Fruit fly (Drosophila melanogaster) whole organism, prepupa: ENCODE measurements around the gene Vinc.

ENCODE experiments used
- CG16779 ChIP-seq: fragments of 200-800 bp; sonication (Bioruptor generic); optimal IDR thresholded peaks from 3 replicates; lab custom pipeline; 2017; ENCODE audit warnings: missing biosample characterization, mild to moderate bottlenecking, missing genetic modification characterization
- CG32006 ChIP-seq: fragments of 200-800 bp; sonication (Bioruptor generic); optimal IDR thresholded peaks from 3 replicates; lab custom pipeline; 2017; ENCODE audit warnings: missing biosample characterization, mild to moderate bottlenecking, missing genetic modification characterization
- CG3919 ChIP-seq: fragments of 200-800 bp; sonication (Bioruptor generic); optimal IDR thresholded peaks from 3 replicates; lab custom pipeline; 2016; ENCODE audit warnings: missing biosample characterization, missing genetic modification characterization
- CG6854 ChIP-seq: fragments of 200-800 bp; sonication (Bioruptor generic); optimal IDR thresholded peaks from 2 replicates; lab custom pipeline; 2017; ENCODE audit warnings: missing biosample characterization, mild to moderate bottlenecking, missing genetic modification characterization
- CG8119 ChIP-seq: fragments of 200-800 bp; sonication (Bioruptor generic); IDR thresholded peaks from 3 replicates; pipeline ENCODE4 v1.3.6; 2022; ENCODE audit warnings: missing biosample characterization, missing genetic modification characterization
- Hr39 ChIP-seq: fragments of 200-800 bp; sonication (Bioruptor generic); optimal IDR thresholded peaks from 2 replicates; lab custom pipeline; 2016; ENCODE audit warnings: missing biosample characterization, missing genetic modification characterization
- Hr4 ChIP-seq: fragments of 200-800 bp; sonication (Bioruptor generic); optimal IDR thresholded peaks from 3 replicates; lab custom pipeline; 2016; ENCODE audit warnings: missing biosample characterization, missing genetic modification characterization
- cyc ChIP-seq: fragments of 200-800 bp; sonication (Bioruptor generic); optimal IDR thresholded peaks from 3 replicates; lab custom pipeline; 2016; ENCODE audit warnings: missing biosample characterization, missing genetic modification characterization
- topi ChIP-seq: fragments of 200-800 bp; sonication (Bioruptor generic); optimal IDR thresholded peaks from 3 replicates; lab custom pipeline; 2016; ENCODE audit warnings: missing biosample characterization, missing genetic modification characterization

DNA sequence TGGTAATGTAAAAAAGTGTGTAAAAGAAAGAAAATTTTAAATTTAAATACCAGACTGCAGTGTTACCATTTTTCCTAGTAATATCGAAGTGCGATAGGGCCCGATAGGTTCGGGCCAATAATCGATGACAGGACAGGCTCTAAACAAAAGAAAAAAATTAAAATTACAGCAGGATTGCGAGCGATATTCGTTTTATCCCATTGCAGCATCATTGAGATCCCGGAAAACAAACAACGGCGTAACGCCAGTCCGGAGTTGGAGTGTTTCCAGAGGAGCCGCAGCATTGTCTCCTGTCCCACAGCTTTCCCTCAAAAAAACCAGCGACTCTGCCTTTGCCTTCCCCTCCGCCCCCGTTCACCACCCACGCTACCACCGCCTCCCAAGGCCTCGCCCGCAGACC is 2.8 kb upstream of the Vinc start, which contains the start of gene pcx:
- no peak for TF ChIP-seq CG3919 (GFP tag; lab: Kevin White, UChicago)
- TF ChIP-seq CG32006 (GFP tag; lab: Kevin White, UChicago), result no peak
- TF ChIP-seq CG8119, result no peak
- no peak for TF ChIP-seq CG6854
- TF ChIP-seq topi (GFP tag; lab: Kevin White, UChicago), result no peak
- TF ChIP-seq CG16779 (tag; lab: Kevin White, UChicago), result no peak
- no peak for TF ChIP-seq Hr4 (GFP tag; lab: Kevin White, UChicago)
- TF ChIP-seq cyc (GFP tag; lab: Kevin White, UChicago), result no peak
- TF ChIP-seq Hr39, result no peak
